Fruit fly (Drosophila melanogaster) whole organism, embryonic: Measurements from ENCODE around the gene blot.

Experiments used
- Abd-B ChIP-seq: fragments of 200-800 bp; sonication (Bioruptor generic); optimal IDR thresholded peaks from 2 replicates; lab custom pipeline; 2018; ENCODE audit warnings: missing biosample characterization, mild to moderate bottlenecking, missing genetic modification characterization, moderate library complexity
- Ada2b ChIP-seq: fragments of 200-800 bp; sonication (Bioruptor generic); IDR thresholded peaks from 2 replicates; pipeline ENCODE4 v1.3.6; 2022; ENCODE audit warnings: missing biosample characterization, missing genetic modification characterization
- CG10147 ChIP-seq: fragments of 200-800 bp; sonication (Bioruptor generic); optimal IDR thresholded peaks from 2 replicates; lab custom pipeline; 2019; ENCODE audit warnings: missing biosample characterization, mild to moderate bottlenecking, missing genetic modification characterization, moderate library complexity
- CG1024 ChIP-seq: fragments of 200-800 bp; sonication (Bioruptor generic); IDR thresholded peaks from 2 replicates; pipeline ENCODE4 v1.3.6; 2022; ENCODE audit warnings: missing biosample characterization, missing genetic modification characterization
- CG10654 ChIP-seq: fragments of 200-800 bp; sonication (Bioruptor generic); optimal IDR thresholded peaks from 2 replicates; lab custom pipeline; 2016; ENCODE audit warnings: missing biosample characterization, missing genetic modification characterization
- CG12236 ChIP-seq: fragments of 200-800 bp; sonication (Bioruptor generic); optimal IDR thresholded peaks from 2 replicates; lab custom pipeline; 2016; ENCODE audit warnings: missing biosample characterization, missing genetic modification characterization
- CG1233 ChIP-seq: fragments of 200-800 bp; sonication (Bioruptor generic); optimal IDR thresholded peaks from 4 replicates; lab custom pipeline; 2018; ENCODE audit warnings: missing biosample characterization, mild to moderate bottlenecking, missing genetic modification characterization
- CG12391 ChIP-seq: fragments of 200-800 bp; sonication (Bioruptor generic); optimal IDR thresholded peaks from 3 replicates; lab custom pipeline; 2018; ENCODE audit warnings: missing biosample characterization, mild to moderate bottlenecking, missing genetic modification characterization, moderate library complexity
- CG12659 ChIP-seq: fragments of 200-800 bp; sonication (Bioruptor generic); optimal IDR thresholded peaks from 3 replicates; lab custom pipeline; 2017; ENCODE audit warnings: mild to moderate bottlenecking, missing biosample characterization, missing genetic modification reagents, missing genetic modification characterization
- CG13296 ChIP-seq: fragments of 200-800 bp; sonication (Bioruptor generic); optimal IDR thresholded peaks from 3 replicates; lab custom pipeline; 2018; ENCODE audit warnings: missing biosample characterization, mild to moderate bottlenecking, missing genetic modification characterization
- CG13775 ChIP-seq: fragments of 200-800 bp; sonication (Bioruptor generic); optimal IDR thresholded peaks from 3 replicates; lab custom pipeline; 2017; ENCODE audit warnings: missing biosample characterization, mild to moderate bottlenecking, missing genetic modification characterization
- CG14050 ChIP-seq: fragments of 200-800 bp; sonication (Bioruptor generic); IDR thresholded peaks from 3 replicates; pipeline ENCODE4 v1.3.6; 2022; ENCODE audit warnings: missing biosample characterization, missing genetic modification characterization
- CG14667 ChIP-seq: fragments of 200-800 bp; sonication (Bioruptor generic); IDR thresholded peaks from 2 replicates; pipeline ENCODE4 v1.3.6; 2022; ENCODE audit warnings: missing biosample characterization, missing genetic modification characterization
- CG15269 ChIP-seq: fragments of 200-800 bp; sonication (Bioruptor generic); optimal IDR thresholded peaks from 2 replicates; lab custom pipeline; 2018; ENCODE audit warnings: missing biosample characterization, mild to moderate bottlenecking, missing genetic modification characterization, moderate library complexity
- CG1529 ChIP-seq: fragments of 200-800 bp; sonication (Bioruptor generic); optimal IDR thresholded peaks from 3 replicates; lab custom pipeline; 2018; ENCODE audit warnings: missing biosample characterization, missing genetic modification characterization
- CG17186 ChIP-seq: fragments of 200-800 bp; sonication (Bioruptor generic); optimal IDR thresholded peaks from 3 replicates; lab custom pipeline; 2017; ENCODE audit warnings: missing biosample characterization, missing genetic modification reagents, missing genetic modification characterization
- CG17829 ChIP-seq: fragments of 200-800 bp; optimal IDR thresholded peaks from 2 replicates; lab custom pipeline; 2019; ENCODE audit warnings: missing biosample characterization, mild to moderate bottlenecking, missing genetic modification characterization, moderate library complexity
- CG18262 ChIP-seq: fragments of 200-800 bp; optimal IDR thresholded peaks from 3 replicates; lab custom pipeline; 2019; ENCODE audit warnings: missing biosample characterization, mild to moderate bottlenecking, missing genetic modification characterization, moderate library complexity
- CG18476 ChIP-seq: fragments of 200-800 bp; sonication (Bioruptor generic); optimal IDR thresholded peaks from 2 replicates; lab custom pipeline; 2016; ENCODE audit warnings: missing biosample characterization, mild to moderate bottlenecking, missing genetic modification characterization
- CG2712 ChIP-seq: fragments of 200-800 bp; optimal IDR thresholded peaks from 3 replicates; lab custom pipeline; 2019; ENCODE audit warnings: missing biosample characterization, mild to moderate bottlenecking, missing genetic modification characterization, moderate library complexity
- CG30403 ChIP-seq: fragments of 200-800 bp; sonication (Bioruptor generic); optimal IDR thresholded peaks from 3 replicates; lab custom pipeline; 2016; ENCODE audit warnings: missing biosample characterization, missing genetic modification characterization
- CG31224 ChIP-seq: fragments of 200-800 bp; sonication (Bioruptor generic); IDR thresholded peaks from 2 replicates; pipeline ENCODE4 v1.3.6; 2022; ENCODE audit warnings: missing biosample characterization, missing genetic modification characterization
- CG33213 ChIP-seq: fragments of 200-800 bp; sonication (Bioruptor generic); optimal IDR thresholded peaks from 3 replicates; lab custom pipeline; 2016; ENCODE audit warnings: missing biosample characterization, missing genetic modification characterization
- CG34422 ChIP-seq: fragments of 200-800 bp; sonication (Bioruptor generic); IDR thresholded peaks from 3 replicates; pipeline ENCODE4 v1.3.6; 2022; ENCODE audit warnings: missing biosample characterization, missing genetic modification characterization
- CG4707 ChIP-seq: fragments of 200-800 bp; sonication (Bioruptor generic); optimal IDR thresholded peaks from 2 replicates; lab custom pipeline; 2018; ENCODE audit warnings: missing biosample characterization, mild to moderate bottlenecking, missing genetic modification characterization, moderate library complexity
- CG6654 ChIP-seq: fragments of 200-800 bp; sonication (Bioruptor generic); optimal IDR thresholded peaks from 2 replicates; lab custom pipeline; 2017; ENCODE audit warnings: missing biosample characterization, mild to moderate bottlenecking, missing genetic modification characterization
- CG6813 ChIP-seq: fragments of 200-800 bp; sonication (Bioruptor generic); optimal IDR thresholded peaks from 2 replicates; lab custom pipeline; 2017; ENCODE audit warnings: missing biosample characterization, missing genetic modification characterization, mild to moderate bottlenecking, moderate library complexity, missing genetic modification reagents
- CG8924 ChIP-seq: fragments of 200-800 bp; optimal IDR thresholded peaks from 3 replicates; lab custom pipeline; 2019; ENCODE audit warnings: missing biosample characterization, mild to moderate bottlenecking, missing genetic modification characterization, moderate library complexity
- CG9437 ChIP-seq: fragments of 200-800 bp; sonication (Bioruptor generic); optimal IDR thresholded peaks from 2 replicates; lab custom pipeline; 2018; ENCODE audit warnings: missing biosample characterization, mild to moderate bottlenecking, missing genetic modification characterization
- Dek ChIP-seq: fragments of 200-800 bp; sonication (Bioruptor generic); optimal IDR thresholded peaks from 3 replicates; lab custom pipeline; 2019; ENCODE audit warnings: missing biosample characterization, mild to moderate bottlenecking, missing genetic modification characterization, moderate library complexity
- Gug ChIP-seq: fragments of 200-800 bp; sonication (Bioruptor generic); IDR thresholded peaks from 4 replicates; pipeline ENCODE4 v1.3.6; 2022; ENCODE audit warnings: missing biosample characterization, missing genetic modification characterization
- Hr3 ChIP-seq: fragments of 200-800 bp; sonication (Bioruptor generic); optimal IDR thresholded peaks from 3 replicates; lab custom pipeline; 2016; ENCODE audit warnings: missing biosample characterization, missing genetic modification characterization
- Med ChIP-seq: fragments of 200-800 bp; sonication (Bioruptor generic); peaks from one replicate; lab custom pipeline; 2016; ENCODE audit warnings: missing biosample characterization, missing genetic modification characterization, mild to moderate bottlenecking, inconsistent platforms, moderate library complexity
- Scr ChIP-seq: fragments of 200-800 bp; sonication (Bioruptor generic); IDR thresholded peaks from 2 replicates; pipeline ENCODE4 v1.3.6; 2022; ENCODE audit warnings: missing biosample characterization, missing genetic modification characterization; ENCODE audit not compliant: partially characterized antibody
- Ssrp ChIP-seq: fragments of 200-800 bp; sonication (Bioruptor generic); optimal IDR thresholded peaks from 2 replicates; lab custom pipeline; 2018; ENCODE audit warnings: missing biosample characterization, mild to moderate bottlenecking, missing genetic modification characterization, moderate library complexity
- Xrp1 ChIP-seq: fragments of 200-800 bp; sonication (Bioruptor generic); IDR thresholded peaks from 2 replicates; pipeline ENCODE4 v1.3.6; 2022; ENCODE audit warnings: missing biosample characterization, missing genetic modification characterization
- al ChIP-seq: fragments of 200-800 bp; sonication (Bioruptor generic); IDR thresholded peaks from 2 replicates; pipeline ENCODE4 v1.3.6; 2022; ENCODE audit warnings: missing biosample characterization, missing genetic modification characterization
- cas ChIP-seq: fragments of 200-800 bp; sonication (Bioruptor generic); IDR thresholded peaks from 2 replicates; pipeline ENCODE4 v1.3.6; 2022; ENCODE audit warnings: missing biosample characterization, missing genetic modification characterization
- cato ChIP-seq: fragments of 200-800 bp; sonication (Bioruptor generic); optimal IDR thresholded peaks from 2 replicates; lab custom pipeline; 2016; ENCODE audit warnings: missing biosample characterization, missing genetic modification characterization, borderline replicate concordance
- dmrt99B ChIP-seq: fragments of 200-800 bp; sonication (Bioruptor generic); optimal IDR thresholded peaks from 2 replicates; lab custom pipeline; 2018; ENCODE audit warnings: missing biosample characterization, mild to moderate bottlenecking, missing genetic modification characterization, moderate library complexity
- knrl ChIP-seq: fragments of 200-800 bp; sonication (Bioruptor generic); IDR thresholded peaks from 3 replicates; pipeline ENCODE4 v1.3.6; 2022; ENCODE audit warnings: missing biosample characterization, missing genetic modification characterization; ENCODE audit not compliant: partially characterized antibody
- lilli ChIP-seq: fragments of 200-800 bp; sonication (Bioruptor generic); optimal IDR thresholded peaks from 3 replicates; lab custom pipeline; 2016; ENCODE audit warnings: missing biosample characterization, missing genetic modification characterization
- nerfin-2 ChIP-seq: fragments of 200-800 bp; sonication (Bioruptor generic); IDR thresholded peaks from 2 replicates; pipeline ENCODE4 v1.3.6; 2022; ENCODE audit warnings: missing biosample characterization, missing genetic modification characterization; ENCODE audit not compliant: partially characterized antibody
- nmo ChIP-seq: fragments of 200-800 bp; sonication (Bioruptor generic); optimal IDR thresholded peaks from 2 replicates; lab custom pipeline; 2018; ENCODE audit warnings: missing biosample characterization, mild to moderate bottlenecking, missing genetic modification characterization, moderate library complexity
- oc ChIP-seq: fragments of 200-800 bp; sonication (Bioruptor generic); optimal IDR thresholded peaks from 2 replicates; lab custom pipeline; 2018; ENCODE audit warnings: missing biosample characterization, mild to moderate bottlenecking, missing genetic modification characterization, moderate library complexity
- phol ChIP-seq: fragments of 200-800 bp; sonication (Bioruptor generic); optimal IDR thresholded peaks from 3 replicates; lab custom pipeline; 2018; ENCODE audit warnings: missing biosample characterization, mild to moderate bottlenecking, missing genetic modification characterization, moderate library complexity
- sens ChIP-seq: fragments of 200-800 bp; sonication (Bioruptor generic); peaks from one replicate; lab custom pipeline; 2016; ENCODE audit warnings: missing biosample characterization, missing genetic modification characterization
- sisA ChIP-seq: fragments of 200-800 bp; sonication (Bioruptor generic); IDR thresholded peaks from 2 replicates; pipeline ENCODE4 v1.3.6; 2022; ENCODE audit warnings: missing biosample characterization, missing genetic modification characterization
- unpg ChIP-seq: fragments of 200-800 bp; sonication (Bioruptor generic); optimal IDR thresholded peaks from 3 replicates; lab custom pipeline; 2018; ENCODE audit warnings: missing biosample characterization, mild to moderate bottlenecking, missing genetic modification characterization, moderate library complexity
- zfh1 ChIP-seq: fragments of 200-800 bp; sonication (Bioruptor generic); IDR thresholded peaks from 3 replicates; pipeline ENCODE4 v1.3.6; 2022; ENCODE audit warnings: missing biosample characterization, missing genetic modification characterization

blot gene

DNA sequence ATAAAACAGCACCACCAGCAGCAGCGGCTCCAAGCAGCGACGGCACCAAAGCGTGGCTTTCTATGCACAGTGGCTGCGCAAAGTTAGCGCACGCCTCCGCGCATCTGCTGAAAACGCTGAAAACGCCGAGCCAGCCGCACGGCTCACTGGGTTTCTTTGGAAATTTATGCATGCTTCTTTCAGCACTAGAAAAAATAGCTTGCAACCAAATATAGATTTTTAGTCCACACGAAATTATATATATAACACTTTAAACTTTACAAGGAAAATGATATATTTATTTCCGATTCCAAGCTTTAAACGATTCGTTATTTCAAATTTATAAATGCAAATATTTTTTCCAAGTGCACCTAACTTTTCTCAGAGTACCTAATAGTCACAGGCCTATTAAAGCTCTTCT lies 16.7 kb downstream of the blot start (continued):
- TF ChIP-seq cato (GFP tag; lab: Kevin White, UChicago) (peak; percentile 7), CG17186 (GFP tag; lab: Kevin White, UChicago) (no peak), CG9437 (peak; percentile 17), CG12391 (peak; percentile 50), CG8924 (tag; lab: Kevin White, UChicago) (peak; percentile 50), al (peak; percentile 23; the same call in 1 of the 2 replicates), oc (no peak), Scr (GFP tag; lab: Robert Waterston, UW) (no peak), CG18476 (GFP tag; lab: Kevin White, UChicago) (peak; percentile 46), cas (GFP tag; lab: Robert Waterston, UW) (no peak), lilli (GFP tag; lab: Kevin White, UChicago) (peak; percentile 17), CG1233 (GFP tag; lab: Kevin White, UChicago) (peak; percentile 24), CG13296 (no peak), CG14667 (GFP tag; lab: Robert Waterston, UW) (no peak), CG33213 (GFP tag; lab: Kevin White, UChicago) (no peak), dmrt99B (tag; lab: Kevin White, UChicago) (peak; percentile 62), CG14050 (GFP tag; lab: Robert Waterston, UW) (peak; percentile 21; the same call in 1 of the 3 replicates), Abd-B (peak; percentile 31), nerfin-2 (GFP tag; lab: Robert Waterston, UW) (no peak), Xrp1 (GFP tag; lab: Robert Waterston, UW) (peak; percentile 45; the same call in 1 of the 2 replicates), knrl (GFP tag; lab: Robert Waterston, UW) (no peak), Dek (tag; lab: Kevin White, UChicago) (peak; percentile 12), sisA (GFP tag; lab: Robert Waterston, UW) (peak; percentile 33), Ada2b (GFP tag; lab: Robert Waterston, UW) (no peak), CG4707 (GFP tag; lab: Kevin White, UChicago) (peak; percentile 7), sens (GFP tag; lab: Kevin White, UChicago) (peak; percentile 76), CG6654 (GFP tag; lab: Kevin White, UChicago) (peak; percentile 9), CG17829 (tag; lab: Kevin White, UChicago) (peak; percentile 4), CG30403 (peak; percentile 45), Ssrp (tag; lab: Kevin White, UChicago) (peak; percentile 48), CG31224 (GFP tag; lab: Robert Waterston, UW) (no peak), Gug (peak; percentile 37; the same call in 1 of the 4 replicates), unpg (GFP tag; lab: Kevin White, UChicago) (peak; percentile 43), phol (tag; lab: Kevin White, UChicago) (peak; percentile 54), CG2712 (peak; percentile 23), CG1529 (GFP tag; lab: Kevin White, UChicago) (peak; percentile 1), CG10654 (GFP tag; lab: Kevin White, UChicago) (peak; percentile 6), zfh1 (peak; percentile 26; the same call in 1 of the 3 replicates), CG12236 (GFP tag; lab: Kevin White, UChicago) (no peak), Med (GFP tag; lab: Kevin White, UChicago) (peak; percentile 77), CG10147 (GFP tag; lab: Kevin White, UChicago) (no peak), CG13775 (GFP tag; lab: Kevin White, UChicago) (peak; percentile 25), CG1024 (GFP tag; lab: Robert Waterston, UW) (no peak), Hr3 (peak; percentile 15), CG15269 (tag; lab: Kevin White, UChicago) (peak; percentile 54), CG34422 (GFP tag; lab: Robert Waterston, UW) (0 out of 3 replicates have a peak, but pooled peaks have one; percentile 11), CG12659 (GFP tag; lab: Kevin White, UChicago) (peak; percentile 20), CG18262 (tag; lab: Kevin White, UChicago) (peak; percentile 41), CG6813 (GFP tag; lab: Kevin White, UChicago) (peak; percentile 12), nmo (GFP tag; lab: Kevin White, UChicago) (peak; percentile 56)
